Fruit fly (Drosophila melanogaster) whole organism, embryonic: ENCODE measurements around the gene CG34026.

Source experiments
- Awh ChIP-seq: fragments of 200-800 bp; sonication (Bioruptor generic); IDR thresholded peaks from 2 replicates; pipeline ENCODE4, ENCODE4 v1.3.6; 2022; ENCODE audit warnings: missing biosample characterization, missing genetic modification characterization
- B-H2 ChIP-seq: fragments of 200-800 bp; sonication (Bioruptor generic); optimal IDR thresholded peaks from 2 replicates; lab custom pipeline; 2018; ENCODE audit warnings: missing biosample characterization, mild to moderate bottlenecking, missing genetic modification characterization
- BtbVII ChIP-seq: fragments of 200-800 bp; sonication (Bioruptor generic); optimal IDR thresholded peaks from 3 replicates; lab custom pipeline; 2017; ENCODE audit warnings: missing biosample characterization, mild to moderate bottlenecking, missing genetic modification characterization
- CG10209 ChIP-seq: fragments of 200-800 bp; sonication (Bioruptor generic); optimal IDR thresholded peaks from 3 replicates; lab custom pipeline; 2017; ENCODE audit warnings: missing biosample characterization, mild to moderate bottlenecking, missing genetic modification characterization, missing genetic modification reagents
- CG11247 ChIP-seq: fragments of 200-800 bp; sonication (Bioruptor generic); IDR thresholded peaks from 2 replicates; pipeline ENCODE4 v1.3.6; 2022; ENCODE audit warnings: missing biosample characterization, missing genetic modification characterization
- CG11398 ChIP-seq: fragments of 200-800 bp; sonication (Bioruptor generic); optimal IDR thresholded peaks from 2 replicates; lab custom pipeline; 2016; ENCODE audit warnings: missing biosample characterization, missing genetic modification characterization
- CG12236 ChIP-seq: fragments of 200-800 bp; sonication (Bioruptor generic); optimal IDR thresholded peaks from 2 replicates; lab custom pipeline; 2016; ENCODE audit warnings: missing biosample characterization, missing genetic modification characterization
- CG14860 ChIP-seq: fragments of 200-800 bp; sonication (Bioruptor generic); IDR thresholded peaks from 3 replicates; pipeline ENCODE4 v1.3.6; 2022; ENCODE audit warnings: missing biosample characterization, missing genetic modification characterization; ENCODE audit not compliant: partially characterized antibody
- CG17361 ChIP-seq: fragments of 200-800 bp; sonication (Bioruptor generic); IDR thresholded peaks from 3 replicates; pipeline ENCODE4 v1.3.6; 2022; ENCODE audit warnings: missing biosample characterization, missing genetic modification characterization
- CG1792 ChIP-seq: fragments of 200-800 bp; sonication (Bioruptor generic); optimal IDR thresholded peaks from 2 replicates; lab custom pipeline; 2016; ENCODE audit warnings: missing biosample characterization, missing genetic modification characterization
- CG18011 ChIP-seq: fragments of 200-800 bp; sonication (Bioruptor generic); optimal IDR thresholded peaks from 2 replicates; lab custom pipeline; 2017; ENCODE audit warnings: missing biosample characterization, missing genetic modification characterization, mild to moderate bottlenecking, moderate library complexity, missing genotype
- CG18262 ChIP-seq: fragments of 200-800 bp; optimal IDR thresholded peaks from 3 replicates; lab custom pipeline; 2019; ENCODE audit warnings: missing biosample characterization, mild to moderate bottlenecking, missing genetic modification characterization, moderate library complexity
- CG2120 ChIP-seq: fragments of 200-800 bp; sonication (Bioruptor generic); optimal IDR thresholded peaks from 3 replicates; lab custom pipeline; 2016; ENCODE audit warnings: missing biosample characterization, missing genetic modification characterization
- CG31365 ChIP-seq: fragments of 200-800 bp; sonication (Bioruptor generic); optimal IDR thresholded peaks from 2 replicates; lab custom pipeline; 2018; ENCODE audit warnings: missing biosample characterization, mild to moderate bottlenecking, missing genetic modification characterization
- CG31441 ChIP-seq: fragments of 200-800 bp; sonication (Bioruptor generic); IDR thresholded peaks from 2 replicates; pipeline ENCODE4 v1.3.6; 2022; ENCODE audit warnings: missing biosample characterization, missing genetic modification characterization
- CG3838 ChIP-seq: fragments of 200-800 bp; sonication (Bioruptor generic); optimal IDR thresholded peaks from 3 replicates; lab custom pipeline; 2016; ENCODE audit warnings: missing biosample characterization, missing genetic modification characterization
- CG4854 ChIP-seq: fragments of 200-800 bp; sonication (Bioruptor generic); optimal IDR thresholded peaks from 2 replicates; lab custom pipeline; 2016; ENCODE audit warnings: missing biosample characterization, missing genetic modification characterization, inconsistent platforms
- CG7745 ChIP-seq: fragments of 200-800 bp; sonication (Bioruptor generic); optimal IDR thresholded peaks from 2 replicates; lab custom pipeline; 2018; ENCODE audit warnings: missing biosample characterization, mild to moderate bottlenecking, missing genetic modification characterization, moderate library complexity
- D ChIP-seq, 2 experiments: fragments of 200-800 bp in 1 of 2; fragments of >200 bp in 1 of 2; sonication (Bioruptor generic) in 1 of 2; optimal IDR thresholded peaks; 2 replicates in 1 of 2; 3 replicates in 1 of 2; lab custom pipeline; 2017; ENCODE audit warnings: mild to moderate bottlenecking in 1 of 2, missing biosample characterization in 1 of 2, missing genetic modification characterization in 1 of 2, missing genetic modification reagents in 1 of 2
- Dfd ChIP-seq, 2 experiments: fragments of >200 bp; optimal IDR thresholded peaks; 2 replicates each; lab custom pipeline; 2017; ENCODE audit warnings: missing biosample characterization in 2 of 2, missing genetic modification characterization in 2 of 2
- Eip74EF ChIP-seq, 2 experiments: fragments of 200-800 bp in 1 of 2; fragments of >200 bp in 1 of 2; sonication (Bioruptor generic) in 1 of 2; optimal IDR thresholded peaks; 2 replicates each; lab custom pipeline; 2017 to 2019; ENCODE audit warnings: missing biosample characterization in 2 of 2, missing genetic modification characterization in 2 of 2, mild to moderate bottlenecking in 1 of 2, moderate library complexity in 1 of 2
- Ets65A ChIP-seq: fragments of 200-800 bp; sonication (Bioruptor generic); peaks from one replicate; lab custom pipeline; 2016; ENCODE audit warnings: missing biosample characterization, missing genetic modification characterization
- Ets97D ChIP-seq: fragments of 200-800 bp; sonication (Bioruptor generic); optimal IDR thresholded peaks from 3 replicates; lab custom pipeline; 2016; ENCODE audit warnings: missing biosample characterization, missing genetic modification characterization
- Fer2 ChIP-seq: fragments of 200-800 bp; sonication (Bioruptor generic); optimal IDR thresholded peaks from 2 replicates; lab custom pipeline; 2018; ENCODE audit warnings: missing biosample characterization, mild to moderate bottlenecking, missing genetic modification characterization, moderate library complexity
- Jarid2 ChIP-seq: fragments of 200-800 bp; sonication (Bioruptor generic); optimal IDR thresholded peaks from 3 replicates; lab custom pipeline; 2017; ENCODE audit warnings: mild to moderate bottlenecking, missing biosample characterization, missing genetic modification reagents, missing genetic modification characterization
- NC2β ChIP-seq: fragments of 200-800 bp; sonication (Bioruptor generic); optimal IDR thresholded peaks from 2 replicates; lab custom pipeline; 2016; ENCODE audit warnings: missing biosample characterization, missing genetic modification characterization
- ac ChIP-seq: fragments of 200-800 bp; sonication (Bioruptor generic); optimal IDR thresholded peaks from 3 replicates; lab custom pipeline; 2017; ENCODE audit warnings: missing biosample characterization, mild to moderate bottlenecking, missing genetic modification characterization
- bigmax ChIP-seq: fragments of 200-800 bp; sonication (Bioruptor generic); optimal IDR thresholded peaks from 2 replicates; lab custom pipeline; 2018; ENCODE audit warnings: missing biosample characterization, mild to moderate bottlenecking, missing genetic modification characterization
- cato ChIP-seq: fragments of 200-800 bp; sonication (Bioruptor generic); optimal IDR thresholded peaks from 2 replicates; lab custom pipeline; 2016; ENCODE audit warnings: missing biosample characterization, missing genetic modification characterization, borderline replicate concordance
- cg ChIP-seq: fragments of 200-800 bp; sonication (Bioruptor generic); optimal IDR thresholded peaks from 3 replicates; lab custom pipeline; 2019; ENCODE audit warnings: missing biosample characterization, mild to moderate bottlenecking, missing genetic modification characterization, moderate library complexity
- disco-r ChIP-seq: fragments of 200-800 bp; sonication (Bioruptor generic); optimal IDR thresholded peaks from 2 replicates; lab custom pipeline; 2016; ENCODE audit warnings: missing biosample characterization, missing genetic modification characterization
- dm ChIP-seq: fragments of 200-800 bp; sonication (Bioruptor generic); optimal IDR thresholded peaks from 3 replicates; lab custom pipeline; 2016; ENCODE audit warnings: missing biosample characterization, missing genetic modification characterization
- en ChIP-seq: fragments of 200-800 bp; sonication (Bioruptor generic); optimal IDR thresholded peaks from 2 replicates; lab custom pipeline; 2016; ENCODE audit warnings: missing biosample characterization, missing genetic modification characterization
- fru ChIP-seq: fragments of >200 bp; optimal IDR thresholded peaks from 2 replicates; lab custom pipeline; 2017
- gro ChIP-seq: fragments of 200-800 bp; sonication (Bioruptor generic); optimal IDR thresholded peaks from 2 replicates; lab custom pipeline; 2016; ENCODE audit warnings: missing biosample characterization, missing genetic modification characterization
- hth ChIP-seq: fragments of >200 bp; optimal IDR thresholded peaks from 2 replicates; lab custom pipeline; 2017; ENCODE audit warnings: inconsistent platforms
- ken ChIP-seq: fragments of 200-800 bp; sonication (Bioruptor generic); IDR thresholded peaks from 3 replicates; pipeline ENCODE4 v1.3.6; 2022; ENCODE audit warnings: missing biosample characterization, missing genetic modification characterization
- nau ChIP-seq: fragments of 200-800 bp; sonication (Bioruptor generic); optimal IDR thresholded peaks from 3 replicates; lab custom pipeline; 2017; ENCODE audit warnings: missing biosample characterization, mild to moderate bottlenecking, missing genetic modification characterization, missing genetic modification reagents
- nmo ChIP-seq: fragments of 200-800 bp; sonication (Bioruptor generic); optimal IDR thresholded peaks from 2 replicates; lab custom pipeline; 2018; ENCODE audit warnings: missing biosample characterization, mild to moderate bottlenecking, missing genetic modification characterization, moderate library complexity
- p53 ChIP-seq: fragments of 200-800 bp; sonication (Bioruptor generic); optimal IDR thresholded peaks from 2 replicates; lab custom pipeline; 2016; ENCODE audit warnings: missing biosample characterization, missing genetic modification characterization
- phol ChIP-seq: fragments of 200-800 bp; sonication (Bioruptor generic); optimal IDR thresholded peaks from 3 replicates; lab custom pipeline; 2018; ENCODE audit warnings: missing biosample characterization, mild to moderate bottlenecking, missing genetic modification characterization, moderate library complexity
- ro ChIP-seq: fragments of 200-800 bp; sonication (Bioruptor generic); IDR thresholded peaks from 2 replicates; pipeline ENCODE4 v1.3.6; 2022; ENCODE audit warnings: missing biosample characterization, missing genetic modification characterization
- scrt ChIP-seq: fragments of 200-800 bp; sonication (Bioruptor generic); optimal IDR thresholded peaks from 2 replicates; lab custom pipeline; 2018; ENCODE audit warnings: missing biosample characterization, mild to moderate bottlenecking, missing genetic modification characterization, moderate library complexity
- sisA ChIP-seq: fragments of 200-800 bp; sonication (Bioruptor generic); IDR thresholded peaks from 2 replicates; pipeline ENCODE4 v1.3.6; 2022; ENCODE audit warnings: missing biosample characterization, missing genetic modification characterization
- sr ChIP-seq: fragments of 200-800 bp; sonication (Bioruptor generic); IDR thresholded peaks from 3 replicates; pipeline ENCODE4 v1.3.6; 2022; ENCODE audit warnings: missing biosample characterization, missing genetic modification characterization
- tll ChIP-seq, 2 experiments: fragments of 200-800 bp in 1 of 2; fragments of >200 bp in 1 of 2; sonication (Bioruptor generic) in 1 of 2; optimal IDR thresholded peaks; 2 replicates each; lab custom pipeline; 2017 to 2019; ENCODE audit warnings: missing biosample characterization in 2 of 2, missing genetic modification characterization in 2 of 2, mild to moderate bottlenecking in 1 of 2, moderate library complexity in 1 of 2
- toy ChIP-seq: fragments of 200-800 bp; sonication (Bioruptor generic); IDR thresholded peaks from 2 replicates; pipeline ENCODE4 v1.3.6; 2022; ENCODE audit warnings: missing biosample characterization, missing genetic modification characterization
- tup ChIP-seq: fragments of 200-800 bp; sonication (Bioruptor generic); optimal IDR thresholded peaks from 2 replicates; lab custom pipeline; 2016; ENCODE audit warnings: missing biosample characterization, mild to moderate bottlenecking, missing genetic modification characterization, moderate library complexity
- yki ChIP-seq: fragments of >200 bp; optimal IDR thresholded peaks from 3 replicates; lab custom pipeline; 2018
- zfh1 ChIP-seq: fragments of 200-800 bp; sonication (Bioruptor generic); IDR thresholded peaks from 3 replicates; pipeline ENCODE4 v1.3.6; 2022; ENCODE audit warnings: missing biosample characterization, missing genetic modification characterization

CG34026 gene

dm6 chrX:9579918-9580521 is 46.4 kb downstream of the CG34026 start, which contains the start of gene LPCAT (continued):
- TF ChIP-seq toy (GFP tag; lab: Robert Waterston, UW) (0 out of 2 replicates have a peak, but pooled peaks have one; percentile 41), Ets65A (GFP tag; lab: Kevin White, UChicago) (peak; percentile 97), tup (peak; percentile 45), tll (GFP tag; optimal IDR thresholded peaks at IDR 0.05; lab: Kevin White, UChicago) (no peak), CG18262 (tag; lab: Kevin White, UChicago) (peak; percentile 25), en (GFP tag; lab: Kevin White, UChicago) (no peak), hth (lab: Kevin White, UChicago) (no peak), CG18011 (peak; percentile 14), D (optimal IDR thresholded peaks at IDR 0.05; lab: Kevin White, UChicago) (no peak), D (GFP tag; optimal IDR thresholded peaks at IDR 0.05; lab: Kevin White, UChicago) (peak; percentile 47), sisA (GFP tag; lab: Robert Waterston, UW) (peak; percentile 87), BtbVII (GFP tag; lab: Kevin White, UChicago) (peak; percentile 8), nau (GFP tag; lab: Kevin White, UChicago) (no peak), CG14860 (peak; percentile 49; the same call in 1 of the 3 replicates), Jarid2 (GFP tag; lab: Kevin White, UChicago) (peak; percentile 28), fru (lab: Kevin White, UChicago) (no peak), CG4854 (peak; percentile 52), cg (GFP tag; lab: Kevin White, UChicago) (peak; percentile 7), sr (GFP tag; lab: Robert Waterston, UW) (no peak; the same call in 2 of the 3 replicates), CG1792 (GFP tag; lab: Kevin White, UChicago) (peak; percentile 46), ro (GFP tag; lab: Robert Waterston, UW) (0 out of 2 replicates have a peak, but pooled peaks have one; percentile 28), yki (lab: Kevin White, UChicago) (no peak), CG31365 (tag; lab: Kevin White, UChicago) (peak; percentile 29), CG12236 (GFP tag; lab: Kevin White, UChicago) (no peak), Fer2 (tag; lab: Kevin White, UChicago) (peak; percentile 55), scrt (GFP tag; lab: Kevin White, UChicago) (peak; percentile 43), Dfd (GFP tag; optimal IDR thresholded peaks at IDR 0.05; lab: Kevin White, UChicago) (no peak), Eip74EF (GFP tag; optimal IDR thresholded peaks at IDR 0.05; lab: Kevin White, UChicago) (no peak), phol (tag; lab: Kevin White, UChicago) (peak; percentile 83), CG2120 (peak; percentile 88), dm (peak; percentile 23), disco-r (no peak), Awh (GFP tag; lab: Robert Waterston, UW) (no peak), CG11398 (GFP tag; lab: Kevin White, UChicago) (peak; percentile 9), CG11247 (GFP tag; lab: Robert Waterston, UW) (peak; percentile 86), NC2β (GFP tag; lab: Kevin White, UChicago) (peak; percentile 29), CG7745 (tag; lab: Kevin White, UChicago) (peak; percentile 16), bigmax (GFP tag; lab: Kevin White, UChicago) (no peak), zfh1 (GFP tag; lab: Robert Waterston, UW) (peak; percentile 85; the same call in 2 of the 3 replicates), cato (peak; percentile 47), CG10209 (peak; percentile 77), ken (GFP tag; lab: Robert Waterston, UW) (peak; percentile 90), CG31441 (GFP tag; lab: Robert Waterston, UW) (0 out of 2 replicates have a peak, but pooled peaks have one; percentile 17), B-H2 (GFP tag; lab: Kevin White, UChicago) (peak; percentile 86), CG3838 (GFP tag; lab: Kevin White, UChicago) (no peak), Ets97D (GFP tag; lab: Kevin White, UChicago) (peak; percentile 91), p53 (no peak), gro (peak; percentile 80), nmo (GFP tag; lab: Kevin White, UChicago) (peak; percentile 83), ac (GFP tag; lab: Kevin White, UChicago) (no peak), CG17361 (peak; percentile 63; the same call in 1 of the 3 replicates)
